Worm (Caenorhabditis elegans) whole organism, L1 larva: ENCODE results near the gene Y44A6D.6.

Experiments
- F16B12.6 ChIP-seq: fragments of 150-350 bp; optimal IDR thresholded peaks from 2 replicates; lab custom pipeline; 2014; ENCODE audit warnings: missing biosample characterization, missing genetic modification characterization
- aha-1 ChIP-seq: fragments of 150-350 bp; optimal IDR thresholded peaks from 2 replicates; lab custom pipeline; 2014; ENCODE audit warnings: missing biosample characterization, missing genetic modification characterization
- aly-2 ChIP-seq: fragments of 150-350 bp; optimal IDR thresholded peaks from 2 replicates; lab custom pipeline; 2014; ENCODE audit warnings: missing biosample characterization, missing genetic modification characterization
- blmp-1 ChIP-seq: fragments of 150-350 bp; optimal IDR thresholded peaks from 2 replicates; lab custom pipeline; 2014; ENCODE audit warnings: missing biosample characterization, missing genetic modification characterization
- ceh-63 ChIP-seq: fragments of 200-800 bp; sonication (Bioruptor generic); optimal IDR thresholded peaks from 2 replicates; lab custom pipeline; 2018; ENCODE audit warnings: mild to moderate bottlenecking, missing genetic modification characterization, missing compliant biosample characterization
- dpl-1 ChIP-seq, 3 experiments: fragments of 150-350 bp in 2 of 3; sonication (generic microtip) in 1 of 3; optimal IDR thresholded peaks; 2 replicates each; lab custom pipeline; 2014 to 2017; ENCODE audit warnings: missing biosample characterization in 3 of 3, missing genetic modification characterization in 3 of 3, missing genetic modification reagents in 3 of 3
- dsc-1 ChIP-seq: sonication (generic microtip); optimal IDR thresholded peaks from 2 replicates; lab custom pipeline; 2016; ENCODE audit warnings: mild to moderate bottlenecking, missing genetic modification characterization, missing compliant biosample characterization
- efl-1 ChIP-seq, 4 experiments: fragments of 150-350 bp; optimal IDR thresholded peaks in 3 of 4; peaks in 1 of 4; 1 replicate in 1 of 4; 2 replicates in 3 of 4; lab custom pipeline; 2014; ENCODE audit warnings: missing biosample characterization in 2 of 4, missing genetic modification characterization in 2 of 4, missing genetic modification reagents in 2 of 4
- elt-2 ChIP-seq: sonication (generic microtip); optimal IDR thresholded peaks from 2 replicates; lab custom pipeline; 2016; ENCODE audit warnings: missing genetic modification characterization, mild to moderate bottlenecking, inconsistent platforms, missing compliant biosample characterization, missing genetic modification reagents
- fkh-4 ChIP-seq: sonication (generic microtip); optimal IDR thresholded peaks from 2 replicates; lab custom pipeline; 2016; ENCODE audit warnings: missing compliant biosample characterization, missing genetic modification characterization, borderline replicate concordance
- fkh-8 ChIP-seq: sonication (generic microtip); optimal IDR thresholded peaks from 2 replicates; lab custom pipeline; 2016; ENCODE audit warnings: mild to moderate bottlenecking, missing genetic modification characterization, missing compliant biosample characterization
- hlh-4 ChIP-seq: sonication (generic microtip); optimal IDR thresholded peaks from 2 replicates; lab custom pipeline; 2016; ENCODE audit warnings: mild to moderate bottlenecking, missing genetic modification characterization, missing compliant biosample characterization
- hpl-2 ChIP-seq: fragments of 150-350 bp; optimal IDR thresholded peaks from 2 replicates; lab custom pipeline; 2014; ENCODE audit warnings: missing biosample characterization, missing genetic modification reagents, missing genetic modification characterization
- irx-1 ChIP-seq: sonication (generic microtip); optimal IDR thresholded peaks from 2 replicates; lab custom pipeline; 2016; ENCODE audit warnings: missing genetic modification characterization, missing compliant biosample characterization
- isw-1 ChIP-seq: fragments of 200-800 bp; sonication (Bioruptor generic); IDR thresholded peaks from 2 replicates; pipeline ENCODE4 v1.3.6; 2022; ENCODE audit warnings: missing genetic modification characterization, missing compliant biosample characterization
- jun-1 ChIP-seq: fragments of 150-350 bp; optimal IDR thresholded peaks from 2 replicates; lab custom pipeline; 2014; ENCODE audit warnings: missing biosample characterization, missing genetic modification reagents, missing genetic modification characterization
- lin-13 ChIP-seq: fragments of 150-350 bp; optimal IDR thresholded peaks from 2 replicates; lab custom pipeline; 2014; ENCODE audit warnings: missing biosample characterization, missing genetic modification reagents, missing genetic modification characterization
- lin-14 ChIP-seq: fragments of 200-800 bp; sonication (Bioruptor generic); optimal IDR thresholded peaks from 2 replicates; lab custom pipeline; 2018; ENCODE audit warnings: mild to moderate bottlenecking, missing genetic modification characterization, moderate library complexity, missing compliant biosample characterization
- lin-15B ChIP-seq: fragments of 150-350 bp; sonication (generic microtip); optimal IDR thresholded peaks from 3 replicates; lab custom pipeline; 2014; ENCODE audit warnings: missing biosample characterization, missing genetic modification characterization
- lin-35 ChIP-seq, 2 experiments: fragments of 150-350 bp; optimal IDR thresholded peaks; 2 replicates each; lab custom pipeline; 2014; ENCODE audit warnings: missing biosample characterization in 2 of 2, missing genetic modification characterization in 2 of 2, missing genetic modification reagents in 2 of 2
- lin-39 ChIP-seq: fragments of 150-350 bp; optimal IDR thresholded peaks from 2 replicates; lab custom pipeline; 2014; ENCODE audit warnings: missing biosample characterization, missing genetic modification reagents, missing genetic modification characterization
- lsy-2 ChIP-seq, 2 experiments: fragments of 150-350 bp; optimal IDR thresholded peaks; 2 replicates each; lab custom pipeline; 2014; ENCODE audit warnings: missing biosample characterization in 2 of 2, missing genetic modification characterization in 2 of 2
- mef-2 ChIP-seq: fragments of 150-350 bp; optimal IDR thresholded peaks from 2 replicates; lab custom pipeline; 2014; ENCODE audit warnings: missing biosample characterization, missing genetic modification characterization
- mep-1 ChIP-seq: fragments of 150-350 bp; optimal IDR thresholded peaks from 2 replicates; lab custom pipeline; 2014; ENCODE audit warnings: missing biosample characterization, missing genetic modification characterization
- nhr-19 ChIP-seq: fragments of 200-800 bp; sonication (Bioruptor generic); conservative IDR thresholded peaks from 2 replicates; pipeline ENCODE4 v1.3.6; 2022; ENCODE audit warnings: missing genetic modification characterization, missing compliant biosample characterization
- nhr-237 ChIP-seq: fragments of 150-350 bp; optimal IDR thresholded peaks from 2 replicates; lab custom pipeline; 2014; ENCODE audit warnings: missing biosample characterization, missing genetic modification characterization
- nhr-47 ChIP-seq: sonication (generic microtip); optimal IDR thresholded peaks from 2 replicates; lab custom pipeline; 2016; ENCODE audit warnings: mild to moderate bottlenecking, missing genetic modification characterization, moderate library complexity, missing compliant biosample characterization
- nhr-71 ChIP-seq: sonication (generic microtip); optimal IDR thresholded peaks from 2 replicates; lab custom pipeline; 2016; ENCODE audit warnings: mild to moderate bottlenecking, missing genetic modification characterization, moderate library complexity, missing compliant biosample characterization
- nhr-76 ChIP-seq: sonication (generic microtip); optimal IDR thresholded peaks from 2 replicates; lab custom pipeline; 2017; ENCODE audit warnings: missing biosample characterization, missing genetic modification characterization
- nhr-77 ChIP-seq: fragments of 150-350 bp; optimal IDR thresholded peaks from 2 replicates; lab custom pipeline; 2014; ENCODE audit warnings: missing biosample characterization, missing genetic modification characterization
- nhr-85 ChIP-seq: sonication (generic microtip); peaks from one replicate; lab custom pipeline; 2016; ENCODE audit warnings: missing genetic modification characterization, inconsistent platforms, missing compliant biosample characterization
- nhr-90 ChIP-seq: sonication (generic microtip); optimal IDR thresholded peaks from 2 replicates; lab custom pipeline; 2016; ENCODE audit warnings: mild to moderate bottlenecking, missing genetic modification characterization, missing compliant biosample characterization; ENCODE audit not compliant: poor library complexity
- pag-3 ChIP-seq: sonication (generic microtip); optimal IDR thresholded peaks from 2 replicates; lab custom pipeline; 2017; ENCODE audit warnings: missing genetic modification characterization, mild to moderate bottlenecking, missing compliant biosample characterization, antibody characterized with exemption, borderline replicate concordance; ENCODE audit not compliant: insufficient read depth
- pax-3 ChIP-seq: fragments of 200-800 bp; sonication (Bioruptor generic); optimal IDR thresholded peaks from 2 replicates; lab custom pipeline; 2018; ENCODE audit warnings: mild to moderate bottlenecking, missing genetic modification characterization, moderate library complexity, missing compliant biosample characterization
- rnt-1 ChIP-seq: sonication (generic microtip); optimal IDR thresholded peaks from 2 replicates; lab custom pipeline; 2016; ENCODE audit warnings: mild to moderate bottlenecking, missing genetic modification characterization, moderate library complexity, missing compliant biosample characterization
- skn-1 ChIP-seq: fragments of 150-350 bp; optimal IDR thresholded peaks from 2 replicates; lab custom pipeline; 2014; ENCODE audit warnings: missing biosample characterization, missing genetic modification characterization
- snu-23 ChIP-seq: sonication (generic microtip); optimal IDR thresholded peaks from 2 replicates; lab custom pipeline; 2016; ENCODE audit warnings: missing genetic modification characterization, missing compliant biosample characterization
- sup-37 ChIP-seq: fragments of 200-800 bp; sonication (Bioruptor generic); optimal IDR thresholded peaks from 2 replicates; lab custom pipeline; 2018; ENCODE audit warnings: mild to moderate bottlenecking, missing genetic modification characterization, missing compliant biosample characterization
- swsn-7 ChIP-seq: sonication (generic microtip); optimal IDR thresholded peaks from 2 replicates; lab custom pipeline; 2016; ENCODE audit warnings: missing genetic modification characterization, missing compliant biosample characterization
- tlp-1 ChIP-seq: fragments of 150-350 bp; optimal IDR thresholded peaks from 2 replicates; lab custom pipeline; 2014; ENCODE audit warnings: missing biosample characterization, missing genetic modification characterization
- unc-98 ChIP-seq: fragments of 200-800 bp; sonication (Bioruptor generic); IDR thresholded peaks from 2 replicates; pipeline ENCODE4 v1.3.6; 2022; ENCODE audit warnings: missing genetic modification characterization, missing compliant biosample characterization
- vab-15 ChIP-seq: sonication (generic microtip); optimal IDR thresholded peaks from 2 replicates; lab custom pipeline; 2017; ENCODE audit warnings: missing genotype, mild to moderate bottlenecking, missing genetic modification characterization, missing compliant biosample characterization
- zip-4 ChIP-seq: fragments of 200-800 bp; sonication (Bioruptor generic); optimal IDR thresholded peaks from 2 replicates; lab custom pipeline; 2018; ENCODE audit warnings: mild to moderate bottlenecking, missing genetic modification characterization, moderate library complexity, missing compliant biosample characterization
- ztf-11 ChIP-seq, 2 experiments: sonication (generic microtip); optimal IDR thresholded peaks; 2 replicates each; lab custom pipeline; 2016 to 2017; ENCODE audit warnings: missing genetic modification characterization in 2 of 2, missing biosample characterization in 1 of 2, missing compliant biosample characterization in 1 of 2

Y44A6D.6 gene

ce11 chrV:20770846-20771245 lies 36.3 kb upstream of the Y44A6D.6 start:
- TF ChIP-seq elt-2 (tag; lab: Kevin White, UChicago) (peak; percentile 34), fkh-8 (tag; lab: Kevin White, UChicago) (no peak), lin-14 (GFP tag; lab: Kevin White, UChicago) (peak; percentile 22), pax-3 (tag; lab: Kevin White, UChicago) (no peak), lin-39 (tag; lab: Kevin White, UChicago) (no peak), tlp-1 (tag; lab: Kevin White, UChicago) (no peak), nhr-77 (no peak)

- TF ChIP-seq pax-3 (tag; lab: Kevin White, UChicago) (no peak), lin-14 (GFP tag; lab: Kevin White, UChicago) (peak; percentile 56), aly-2 (tag; lab: Kevin White, UChicago) (no peak), hpl-2 (no peak), unc-98 (no peak), nhr-71 (tag; lab: Kevin White, UChicago) (peak; percentile 3), blmp-1 (peak; percentile 14), lin-15B (no peak), swsn-7 (tag; lab: Kevin White, UChicago) (no peak), dsc-1 (tag; lab: Kevin White, UChicago) (no peak), zip-4 (GFP tag; lab: Kevin White, UChicago) (no peak), aha-1 (tag; lab: Kevin White, UChicago) (no peak), mep-1 (tag; lab: Kevin White, UChicago) (peak; percentile 2), nhr-85 (tag; lab: Kevin White, UChicago) (peak; percentile 46), rnt-1 (tag; lab: Kevin White, UChicago) (peak; percentile 52)
Measured at ce11 chrV:20771702-20772101, 35.4 kb upstream of the Y44A6D.6 start.

- TF ChIP-seq ztf-11 (tag; optimal IDR thresholded peaks at IDR 0.05; lab: Kevin White, UChicago) (no peak), snu-23 (no peak), swsn-7 (tag; lab: Kevin White, UChicago) (no peak), dpl-1 (GFP tag; optimal IDR thresholded peaks at IDR 0.05; lab: Kevin White, UChicago) (no peak), isw-1 (GFP tag; lab: Robert Waterston, UW) (no peak), vab-15 (tag; lab: Kevin White, UChicago) (no peak), sup-37 (GFP tag; lab: Kevin White, UChicago) (no peak), elt-2 (tag; lab: Kevin White, UChicago) (no peak), nhr-237 (tag; lab: Kevin White, UChicago) (no peak), mep-1 (tag; lab: Kevin White, UChicago) (no peak), nhr-90 (no peak), skn-1 (tag; lab: Kevin White, UChicago) (no peak), unc-98 (no peak)
Measured at ce11 chrV:20773647-20774046, 33.5 kb upstream of the Y44A6D.6 start, which contains the start of gene F38A6.5. Gene F38A6.5 (minus strand): TSS chrV:20773747.

ce11 chrV:20775269-20775668 lies 31.9 kb upstream of the Y44A6D.6 start, which contains the start of gene F38A6.4:
Gene F38A6.4 (minus strand): TSS chrV:20775369.
- peak; percentile 2 for TF ChIP-seq nhr-71 (tag; lab: Kevin White, UChicago)
- no peak for TF ChIP-seq efl-1 (optimal IDR thresholded peaks at IDR 0.05; lab: Kevin White, UChicago)
- TF ChIP-seq efl-1 (GFP tag; optimal IDR thresholded peaks at IDR 0.05 in 1 of 2; lab: Kevin White, UChicago) = peak in 1 of 2 experiments; percentile 31
- TF ChIP-seq lin-35 (GFP tag; optimal IDR thresholded peaks at IDR 0.05; lab: Kevin White, UChicago) = no peak
- peak; percentile 53 for TF ChIP-seq hlh-4 (tag; lab: Kevin White, UChicago)
- no peak for TF ChIP-seq fkh-4 (tag; lab: Kevin White, UChicago)
- no peak for TF ChIP-seq unc-98

- no peak for TF ChIP-seq aly-2 (tag; lab: Kevin White, UChicago)
- peak; percentile 50 for TF ChIP-seq jun-1
- peak; percentile 72 for TF ChIP-seq nhr-77
- TF ChIP-seq mef-2 (tag; lab: Kevin White, UChicago) = peak; percentile 32
- no peak for TF ChIP-seq irx-1 (tag; lab: Kevin White, UChicago)
- TF ChIP-seq ceh-63 = no peak
- TF ChIP-seq nhr-90 = peak; percentile 35
- peak; percentile 40 to 60 for TF ChIP-seq lsy-2 (tag; optimal IDR thresholded peaks at IDR 0.05; lab: Kevin White, UChicago)
- peak; percentile 89 for TF ChIP-seq nhr-71 (tag; lab: Kevin White, UChicago)
- peak; percentile 97 for TF ChIP-seq nhr-19 (GFP tag; lab: Robert Waterston, UW)
- TF ChIP-seq nhr-76 (tag; lab: Kevin White, UChicago) = no peak
- no peak for TF ChIP-seq F16B12.6 (tag; lab: Kevin White, UChicago)
- TF ChIP-seq pag-3 (tag; lab: Kevin White, UChicago) = no peak
- TF ChIP-seq lin-15B = no peak
- peak; percentile 70 for TF ChIP-seq nhr-47
- TF ChIP-seq lin-13 (GFP tag; lab: Kevin White, UChicago) = peak; percentile 70
Measured at ce11 chrV:20776761-20777160, 30.4 kb upstream of the Y44A6D.6 start.
